Fruit fly (Drosophila melanogaster) whole organism, embryonic: ENCODE data around the gene fwd.

ENCODE experiments used
- ATbp ChIP-seq: fragments of 200-800 bp; sonication (Bioruptor generic); optimal IDR thresholded peaks from 2 replicates; lab custom pipeline; 2017; ENCODE audit warnings: missing biosample characterization, mild to moderate bottlenecking, missing genetic modification characterization, missing genetic modification reagents
- Atf6 ChIP-seq: fragments of 200-800 bp; sonication (Bioruptor generic); IDR thresholded peaks from 2 replicates; pipeline ENCODE4 v1.3.6; 2022; ENCODE audit warnings: missing biosample characterization, missing genetic modification characterization
- CG10274 ChIP-seq: fragments of 200-800 bp; sonication (Bioruptor generic); optimal IDR thresholded peaks from 3 replicates; lab custom pipeline; 2017; ENCODE audit warnings: missing biosample characterization, mild to moderate bottlenecking, missing genetic modification characterization
- CG10431 ChIP-seq: fragments of 200-800 bp; sonication (Bioruptor generic); optimal IDR thresholded peaks from 3 replicates; lab custom pipeline; 2018; ENCODE audit warnings: missing biosample characterization, mild to moderate bottlenecking, missing genetic modification characterization
- CG10565 ChIP-seq: fragments of 200-800 bp; sonication (Bioruptor generic); optimal IDR thresholded peaks from 3 replicates; lab custom pipeline; 2016; ENCODE audit warnings: missing biosample characterization, mild to moderate bottlenecking, missing genetic modification characterization
- CG10654 ChIP-seq: fragments of 200-800 bp; sonication (Bioruptor generic); optimal IDR thresholded peaks from 2 replicates; lab custom pipeline; 2016; ENCODE audit warnings: missing biosample characterization, missing genetic modification characterization
- CG11456 ChIP-seq: fragments of 200-800 bp; sonication (Bioruptor generic); IDR thresholded peaks from 3 replicates; pipeline ENCODE4 v1.3.6; 2022; ENCODE audit warnings: missing biosample characterization, missing genetic modification characterization
- CG12744 ChIP-seq: fragments of 200-800 bp; sonication (Bioruptor generic); optimal IDR thresholded peaks from 2 replicates; lab custom pipeline; 2016; ENCODE audit warnings: missing biosample characterization, missing genetic modification characterization
- CG13123 ChIP-seq: fragments of 200-800 bp; sonication (Bioruptor generic); optimal IDR thresholded peaks from 2 replicates; lab custom pipeline; 2016; ENCODE audit warnings: missing biosample characterization, missing genetic modification characterization
- CG14014 ChIP-seq: fragments of 200-800 bp; sonication (Bioruptor generic); IDR thresholded peaks from 2 replicates; pipeline ENCODE4 v1.3.6; 2022; ENCODE audit warnings: missing biosample characterization, missing genetic modification characterization
- CG16813 ChIP-seq: fragments of 200-800 bp; sonication (Bioruptor generic); IDR thresholded peaks from 3 replicates; pipeline ENCODE4 v1.3.6; 2022; ENCODE audit warnings: missing biosample characterization, missing genetic modification characterization; ENCODE audit not compliant: partially characterized antibody
- CG16815 ChIP-seq: fragments of 200-800 bp; sonication (Bioruptor generic); optimal IDR thresholded peaks from 3 replicates; lab custom pipeline; 2017; ENCODE audit warnings: missing biosample characterization, mild to moderate bottlenecking, missing genetic modification characterization
- CG1792 ChIP-seq: fragments of 200-800 bp; sonication (Bioruptor generic); optimal IDR thresholded peaks from 2 replicates; lab custom pipeline; 2016; ENCODE audit warnings: missing biosample characterization, missing genetic modification characterization
- CG18599 ChIP-seq: fragments of 200-800 bp; sonication (Bioruptor generic); optimal IDR thresholded peaks from 3 replicates; lab custom pipeline; 2017; ENCODE audit warnings: missing biosample characterization, missing genetic modification characterization, mild to moderate bottlenecking, moderate library complexity, missing genetic modification reagents
- CG2889 ChIP-seq: fragments of 200-800 bp; sonication (Bioruptor generic); IDR thresholded peaks from 3 replicates; pipeline ENCODE4 v1.3.6; 2022; ENCODE audit warnings: missing biosample characterization, missing genetic modification characterization
- CG30431 ChIP-seq: fragments of 200-800 bp; sonication (Bioruptor generic); optimal IDR thresholded peaks from 2 replicates; lab custom pipeline; 2017; ENCODE audit warnings: missing biosample characterization, missing genetic modification characterization
- CG31224 ChIP-seq: fragments of 200-800 bp; sonication (Bioruptor generic); IDR thresholded peaks from 2 replicates; pipeline ENCODE4 v1.3.6; 2022; ENCODE audit warnings: missing biosample characterization, missing genetic modification characterization
- CG6654 ChIP-seq: fragments of 200-800 bp; sonication (Bioruptor generic); optimal IDR thresholded peaks from 2 replicates; lab custom pipeline; 2017; ENCODE audit warnings: missing biosample characterization, mild to moderate bottlenecking, missing genetic modification characterization
- CG6854 ChIP-seq: fragments of 200-800 bp; sonication (Bioruptor generic); optimal IDR thresholded peaks from 3 replicates; lab custom pipeline; 2017; ENCODE audit warnings: missing biosample characterization, mild to moderate bottlenecking, missing genetic modification characterization
- Dbx ChIP-seq: fragments of 200-800 bp; sonication (Bioruptor generic); IDR thresholded peaks from 3 replicates; pipeline ENCODE4 v1.3.6; 2022; ENCODE audit warnings: missing biosample characterization, missing genetic modification characterization
- Hr78 ChIP-seq, 2 experiments: fragments of 200-800 bp in 1 of 2; fragments of >200 bp in 1 of 2; sonication (Bioruptor generic) in 1 of 2; optimal IDR thresholded peaks; 2 replicates each; lab custom pipeline; 2017 to 2019; ENCODE audit warnings: missing biosample characterization in 2 of 2, missing genetic modification characterization in 2 of 2, mild to moderate bottlenecking in 1 of 2, moderate library complexity in 1 of 2
- Jarid2 ChIP-seq: fragments of 200-800 bp; sonication (Bioruptor generic); optimal IDR thresholded peaks from 3 replicates; lab custom pipeline; 2017; ENCODE audit warnings: mild to moderate bottlenecking, missing biosample characterization, missing genetic modification reagents, missing genetic modification characterization
- Lpt ChIP-seq: fragments of >200 bp; optimal IDR thresholded peaks from 2 replicates; lab custom pipeline; 2018; ENCODE audit warnings: missing biosample characterization, missing genetic modification characterization
- Med ChIP-seq: fragments of 200-800 bp; sonication (Bioruptor generic); peaks from one replicate; lab custom pipeline; 2016; ENCODE audit warnings: missing biosample characterization, missing genetic modification characterization, mild to moderate bottlenecking, inconsistent platforms, moderate library complexity
- Mes4 ChIP-seq: fragments of 200-800 bp; sonication (Bioruptor generic); optimal IDR thresholded peaks from 2 replicates; lab custom pipeline; 2016; ENCODE audit warnings: missing biosample characterization, missing genetic modification characterization
- NFAT ChIP-seq: fragments of 200-800 bp; sonication (Bioruptor generic); IDR thresholded peaks from 2 replicates; pipeline ENCODE4 v1.3.6; 2022; ENCODE audit warnings: missing biosample characterization, missing genetic modification characterization
- Optix ChIP-seq: fragments of 200-800 bp; sonication (Bioruptor generic); IDR thresholded peaks from 3 replicates; pipeline ENCODE4 v1.3.6; 2022; ENCODE audit warnings: missing biosample characterization, missing genetic modification characterization
- Sox102F ChIP-seq: fragments of 200-800 bp; sonication (Bioruptor generic); optimal IDR thresholded peaks from 2 replicates; lab custom pipeline; 2018; ENCODE audit warnings: missing biosample characterization, mild to moderate bottlenecking, missing genetic modification characterization, moderate library complexity
- Spps ChIP-seq: fragments of 200-800 bp; sonication (Bioruptor generic); optimal IDR thresholded peaks from 2 replicates; lab custom pipeline; 2018; ENCODE audit warnings: missing biosample characterization, mild to moderate bottlenecking, missing genetic modification characterization
- Taf1 ChIP-seq: fragments of 200-800 bp; sonication (Bioruptor generic); IDR thresholded peaks from 2 replicates; pipeline ENCODE4 v1.3.6; 2022; ENCODE audit warnings: missing biosample characterization, missing genetic modification characterization
- YL-1 ChIP-seq: fragments of 200-800 bp; sonication (Bioruptor generic); optimal IDR thresholded peaks from 3 replicates; lab custom pipeline; 2017; ENCODE audit warnings: missing biosample characterization, mild to moderate bottlenecking, missing genetic modification characterization
- ara ChIP-seq: fragments of 200-800 bp; sonication (Bioruptor generic); IDR thresholded peaks from 2 replicates; pipeline ENCODE4 v1.3.6; 2022; ENCODE audit warnings: missing biosample characterization, missing genetic modification characterization
- ato ChIP-seq: fragments of 200-800 bp; sonication (Bioruptor generic); IDR thresholded peaks from 2 replicates; pipeline ENCODE4 v1.3.6; 2022; ENCODE audit warnings: missing biosample characterization, missing genetic modification characterization; ENCODE audit not compliant: partially characterized antibody
- bcd ChIP-seq: fragments of 200-800 bp; sonication (Bioruptor generic); optimal IDR thresholded peaks from 2 replicates; lab custom pipeline; 2017; ENCODE audit warnings: missing biosample characterization, mild to moderate bottlenecking, missing genetic modification characterization
- bowl ChIP-seq: fragments of 200-800 bp; sonication (Bioruptor generic); IDR thresholded peaks from 2 replicates; pipeline ENCODE4 v1.3.6; 2022; ENCODE audit warnings: missing biosample characterization, missing genetic modification characterization
- ems ChIP-seq: fragments of 200-800 bp; sonication (Bioruptor generic); optimal IDR thresholded peaks from 3 replicates; lab custom pipeline; 2016; ENCODE audit warnings: missing biosample characterization, missing genetic modification characterization
- exex ChIP-seq: fragments of 200-800 bp; sonication (Bioruptor generic); optimal IDR thresholded peaks from 4 replicates; lab custom pipeline; 2018; ENCODE audit warnings: missing biosample characterization, mild to moderate bottlenecking, missing genetic modification characterization, moderate library complexity
- fd3F ChIP-seq: fragments of 200-800 bp; sonication (Bioruptor generic); optimal IDR thresholded peaks from 2 replicates; lab custom pipeline; 2018; ENCODE audit warnings: missing biosample characterization, mild to moderate bottlenecking, missing genetic modification characterization, moderate library complexity
- h ChIP-seq: fragments of >200 bp; optimal IDR thresholded peaks from 2 replicates; lab custom pipeline; 2017
- jing ChIP-seq: fragments of 200-800 bp; sonication (Bioruptor generic); optimal IDR thresholded peaks from 2 replicates; lab custom pipeline; 2018; ENCODE audit warnings: missing biosample characterization, mild to moderate bottlenecking, missing genetic modification characterization
- lilli ChIP-seq: fragments of 200-800 bp; sonication (Bioruptor generic); optimal IDR thresholded peaks from 3 replicates; lab custom pipeline; 2016; ENCODE audit warnings: missing biosample characterization, missing genetic modification characterization
- mam ChIP-seq: fragments of 200-800 bp; sonication (Bioruptor generic); optimal IDR thresholded peaks from 3 replicates; lab custom pipeline; 2016; ENCODE audit warnings: missing biosample characterization, missing genetic modification characterization
- nau ChIP-seq: fragments of 200-800 bp; sonication (Bioruptor generic); optimal IDR thresholded peaks from 3 replicates; lab custom pipeline; 2017; ENCODE audit warnings: missing biosample characterization, mild to moderate bottlenecking, missing genetic modification characterization, missing genetic modification reagents
- p53 ChIP-seq: fragments of 200-800 bp; sonication (Bioruptor generic); optimal IDR thresholded peaks from 2 replicates; lab custom pipeline; 2016; ENCODE audit warnings: missing biosample characterization, missing genetic modification characterization
- phol ChIP-seq: fragments of 200-800 bp; sonication (Bioruptor generic); optimal IDR thresholded peaks from 3 replicates; lab custom pipeline; 2018; ENCODE audit warnings: missing biosample characterization, mild to moderate bottlenecking, missing genetic modification characterization, moderate library complexity
- row ChIP-seq: fragments of 200-800 bp; sonication (Bioruptor generic); IDR thresholded peaks from 3 replicates; pipeline ENCODE4 v1.3.6; 2022; ENCODE audit warnings: missing biosample characterization, missing genetic modification characterization
- seq ChIP-seq: fragments of 200-800 bp; sonication (Bioruptor generic); IDR thresholded peaks from 2 replicates; pipeline ENCODE4 v1.3.6; 2022; ENCODE audit warnings: missing biosample characterization, missing genetic modification characterization
- slbo ChIP-seq: fragments of 200-800 bp; sonication (Bioruptor generic); IDR thresholded peaks from 2 replicates; pipeline ENCODE4 v1.3.6; 2022; ENCODE audit warnings: missing biosample characterization, missing genetic modification characterization
- sr ChIP-seq: fragments of 200-800 bp; sonication (Bioruptor generic); IDR thresholded peaks from 3 replicates; pipeline ENCODE4 v1.3.6; 2022; ENCODE audit warnings: missing biosample characterization, missing genetic modification characterization
- stwl ChIP-seq: fragments of 200-800 bp; sonication (Bioruptor generic); optimal IDR thresholded peaks from 3 replicates; lab custom pipeline; 2018; ENCODE audit warnings: missing biosample characterization, mild to moderate bottlenecking, missing genetic modification characterization, moderate library complexity
- twi ChIP-seq: fragments of 200-800 bp; optimal IDR thresholded peaks from 2 replicates; lab custom pipeline; 2019; ENCODE audit warnings: missing biosample characterization, mild to moderate bottlenecking, missing genetic modification characterization, moderate library complexity

Gene fwd

dm6 chr3L:292146-292776, 27.4 kb downstream of the fwd start (continued):
- TF ChIP-seq CG16813 (GFP tag; lab: Robert Waterston, UW): no peak
- TF ChIP-seq sr: peak; percentile 60; the same call in 2 of the 3 replicates
- peak; percentile 52 for TF ChIP-seq twi (tag; lab: Kevin White, UChicago)
- TF ChIP-seq ara (GFP tag; lab: Robert Waterston, UW): no peak; the same call in 1 of the 2 replicates
- no peak for TF ChIP-seq h (lab: Kevin White, UChicago)
- TF ChIP-seq ATbp (GFP tag; lab: Kevin White, UChicago): peak; percentile 18
- TF ChIP-seq fd3F (GFP tag; lab: Kevin White, UChicago): no peak
- no peak for TF ChIP-seq NFAT (GFP tag; lab: Robert Waterston, UW)
- TF ChIP-seq row: peak; percentile 10; the same call in 1 of the 3 replicates
- no peak for TF ChIP-seq Sox102F (GFP tag; lab: Kevin White, UChicago)
- no peak for TF ChIP-seq nau (GFP tag; lab: Kevin White, UChicago)
- TF ChIP-seq CG1792: peak; percentile 28
- no peak for TF ChIP-seq Lpt (GFP tag; lab: Kevin White, UChicago)
- peak; percentile 16 for TF ChIP-seq CG18599 (GFP tag; lab: Kevin White, UChicago)
- no peak for TF ChIP-seq CG10274 (GFP tag; lab: Kevin White, UChicago)
- TF ChIP-seq Atf6 (GFP tag; lab: Robert Waterston, UW): no peak
- no peak for TF ChIP-seq lilli
- peak; percentile 68 for TF ChIP-seq YL-1 (GFP tag; lab: Kevin White, UChicago)
- TF ChIP-seq Spps (tag; lab: Kevin White, UChicago): no peak
- TF ChIP-seq bcd (GFP tag; lab: Kevin White, UChicago): no peak
- TF ChIP-seq slbo (GFP tag; lab: Robert Waterston, UW): no peak
- no peak for TF ChIP-seq CG11456 (GFP tag; lab: Robert Waterston, UW)
- TF ChIP-seq Taf1 (GFP tag; lab: Robert Waterston, UW): no peak
- TF ChIP-seq CG10565 (GFP tag; lab: Kevin White, UChicago): no peak
- TF ChIP-seq Mes4 (GFP tag; lab: Kevin White, UChicago): no peak
- TF ChIP-seq ato: no peak
- no peak for TF ChIP-seq CG13123
- no peak for TF ChIP-seq exex (tag; lab: Kevin White, UChicago)
- peak; percentile 51 for TF ChIP-seq phol (tag; lab: Kevin White, UChicago)
- TF ChIP-seq CG10654 (GFP tag; lab: Kevin White, UChicago): no peak
- peak in 1 of 2 experiments; percentile 98 for TF ChIP-seq Hr78 (GFP tag; optimal IDR thresholded peaks at IDR 0.05; lab: Kevin White, UChicago)
- no peak for TF ChIP-seq CG6654
- TF ChIP-seq seq (GFP tag; lab: Robert Waterston, UW): no peak
- TF ChIP-seq CG10431: no peak
- TF ChIP-seq CG2889 (GFP tag; lab: Robert Waterston, UW): no peak
- peak; percentile 66 for TF ChIP-seq Jarid2 (GFP tag; lab: Kevin White, UChicago)
- peak; percentile 13 for TF ChIP-seq stwl (tag; lab: Kevin White, UChicago)
- no peak for TF ChIP-seq CG6854 (GFP tag; lab: Kevin White, UChicago)
- no peak for TF ChIP-seq CG16815 (GFP tag; lab: Kevin White, UChicago)
- no peak for TF ChIP-seq p53 (GFP tag; lab: Kevin White, UChicago)
- TF ChIP-seq Dbx (GFP tag; lab: Robert Waterston, UW): no peak
- TF ChIP-seq bowl (GFP tag; lab: Robert Waterston, UW): no peak
- TF ChIP-seq CG30431 (GFP tag; lab: Kevin White, UChicago): no peak
- TF ChIP-seq CG31224 (GFP tag; lab: Robert Waterston, UW): no peak
- TF ChIP-seq jing (GFP tag; lab: Kevin White, UChicago): no peak
- TF ChIP-seq CG12744 (GFP tag; lab: Kevin White, UChicago): no peak
- no peak for TF ChIP-seq Optix
- TF ChIP-seq ems (GFP tag; lab: Kevin White, UChicago): no peak
- peak; percentile 79 for TF ChIP-seq Med
- peak; percentile 31; the same call in 1 of the 2 replicates for TF ChIP-seq CG14014 (GFP tag; lab: Robert Waterston, UW)
- TF ChIP-seq mam (GFP tag; lab: Kevin White, UChicago): no peak
